Fruit fly (Drosophila melanogaster) whole organism, embryonic: Measurements from ENCODE around the gene PIG-Q.
A peak's percentile ranks its signal among the peaks of the same experiment; 100 is the strongest.

Experiments used
- Awh ChIP-seq: fragments of 200-800 bp; sonication (Bioruptor generic); IDR thresholded peaks from 2 replicates; pipeline ENCODE4, ENCODE4 v1.3.6; 2022; ENCODE audit warnings: missing biosample characterization, missing genetic modification characterization
- CG10147 ChIP-seq: fragments of 200-800 bp; sonication (Bioruptor generic); optimal IDR thresholded peaks from 2 replicates; lab custom pipeline; 2019; ENCODE audit warnings: missing biosample characterization, mild to moderate bottlenecking, missing genetic modification characterization, moderate library complexity
- CG10959 ChIP-seq: fragments of 200-800 bp; sonication (Bioruptor generic); IDR thresholded peaks from 2 replicates; pipeline ENCODE4 v1.3.6; 2022; ENCODE audit warnings: missing biosample characterization, missing genetic modification characterization
- CG12659 ChIP-seq: fragments of 200-800 bp; sonication (Bioruptor generic); optimal IDR thresholded peaks from 3 replicates; lab custom pipeline; 2017; ENCODE audit warnings: mild to moderate bottlenecking, missing biosample characterization, missing genetic modification reagents, missing genetic modification characterization
- CG12744 ChIP-seq: fragments of 200-800 bp; sonication (Bioruptor generic); optimal IDR thresholded peaks from 2 replicates; lab custom pipeline; 2016; ENCODE audit warnings: missing biosample characterization, missing genetic modification characterization
- CG12769 ChIP-seq: fragments of 200-800 bp; sonication (Bioruptor generic); optimal IDR thresholded peaks from 2 replicates; lab custom pipeline; 2019; ENCODE audit warnings: missing biosample characterization, mild to moderate bottlenecking, missing genetic modification characterization, moderate library complexity
- CG15073 ChIP-seq: fragments of 200-800 bp; sonication (Bioruptor generic); optimal IDR thresholded peaks from 2 replicates; lab custom pipeline; 2016; ENCODE audit warnings: missing biosample characterization, missing genetic modification characterization
- CG15269 ChIP-seq: fragments of 200-800 bp; sonication (Bioruptor generic); optimal IDR thresholded peaks from 2 replicates; lab custom pipeline; 2018; ENCODE audit warnings: missing biosample characterization, mild to moderate bottlenecking, missing genetic modification characterization, moderate library complexity
- CG15514 ChIP-seq: fragments of 200-800 bp; sonication (Bioruptor generic); optimal IDR thresholded peaks from 3 replicates; lab custom pipeline; 2017; ENCODE audit warnings: missing biosample characterization, missing genetic modification characterization, mild to moderate bottlenecking, moderate library complexity, missing genetic modification reagents
- CG16813 ChIP-seq: fragments of 200-800 bp; sonication (Bioruptor generic); IDR thresholded peaks from 3 replicates; pipeline ENCODE4 v1.3.6; 2022; ENCODE audit warnings: missing biosample characterization, missing genetic modification characterization; ENCODE audit not compliant: partially characterized antibody
- CG17361 ChIP-seq: fragments of 200-800 bp; sonication (Bioruptor generic); IDR thresholded peaks from 3 replicates; pipeline ENCODE4 v1.3.6; 2022; ENCODE audit warnings: missing biosample characterization, missing genetic modification characterization
- CG17568 ChIP-seq: fragments of 200-800 bp; sonication (Bioruptor generic); optimal IDR thresholded peaks from 2 replicates; lab custom pipeline; 2018; ENCODE audit warnings: missing biosample characterization, mild to moderate bottlenecking, missing genetic modification characterization, moderate library complexity
- CG17802 ChIP-seq: fragments of 200-800 bp; sonication (Bioruptor generic); optimal IDR thresholded peaks from 2 replicates; lab custom pipeline; 2018; ENCODE audit warnings: missing biosample characterization, mild to moderate bottlenecking, missing genetic modification characterization, moderate library complexity
- CG17829 ChIP-seq: fragments of 200-800 bp; optimal IDR thresholded peaks from 2 replicates; lab custom pipeline; 2019; ENCODE audit warnings: missing biosample characterization, mild to moderate bottlenecking, missing genetic modification characterization, moderate library complexity
- CG31441 ChIP-seq: fragments of 200-800 bp; sonication (Bioruptor generic); IDR thresholded peaks from 2 replicates; pipeline ENCODE4 v1.3.6; 2022; ENCODE audit warnings: missing biosample characterization, missing genetic modification characterization
- CG6254 ChIP-seq: fragments of 200-800 bp; sonication (Bioruptor generic); optimal IDR thresholded peaks from 3 replicates; lab custom pipeline; 2017; ENCODE audit warnings: mild to moderate bottlenecking, missing biosample characterization, missing genetic modification reagents, missing genetic modification characterization
- CG6272 ChIP-seq: fragments of 200-800 bp; sonication (Bioruptor generic); IDR thresholded peaks from 2 replicates; pipeline ENCODE4 v1.3.6; 2022; ENCODE audit warnings: missing biosample characterization, missing genetic modification characterization
- CG7745 ChIP-seq: fragments of 200-800 bp; sonication (Bioruptor generic); optimal IDR thresholded peaks from 2 replicates; lab custom pipeline; 2018; ENCODE audit warnings: missing biosample characterization, mild to moderate bottlenecking, missing genetic modification characterization, moderate library complexity
- CG7987 ChIP-seq: fragments of 200-800 bp; sonication (Bioruptor generic); optimal IDR thresholded peaks from 2 replicates; lab custom pipeline; 2018; ENCODE audit warnings: missing biosample characterization, mild to moderate bottlenecking, missing genetic modification characterization, moderate library complexity
- CG8388 ChIP-seq: fragments of 200-800 bp; sonication (Bioruptor generic); optimal IDR thresholded peaks from 2 replicates; lab custom pipeline; 2019; ENCODE audit warnings: missing biosample characterization, mild to moderate bottlenecking, missing genetic modification characterization, moderate library complexity
- CTCF ChIP-seq: fragments of 200-800 bp; sonication (Bioruptor generic); optimal IDR thresholded peaks from 2 replicates; lab custom pipeline; 2017; ENCODE audit warnings: missing biosample characterization, mild to moderate bottlenecking, missing genetic modification characterization, moderate library complexity
- Dek ChIP-seq: fragments of 200-800 bp; sonication (Bioruptor generic); optimal IDR thresholded peaks from 3 replicates; lab custom pipeline; 2019; ENCODE audit warnings: missing biosample characterization, mild to moderate bottlenecking, missing genetic modification characterization, moderate library complexity
- Hey ChIP-seq: fragments of 200-800 bp; sonication (Bioruptor generic); optimal IDR thresholded peaks from 3 replicates; lab custom pipeline; 2018; ENCODE audit warnings: missing biosample characterization, mild to moderate bottlenecking, missing genetic modification characterization
- Hr3 ChIP-seq: fragments of 200-800 bp; sonication (Bioruptor generic); optimal IDR thresholded peaks from 3 replicates; lab custom pipeline; 2016; ENCODE audit warnings: missing biosample characterization, missing genetic modification characterization
- Hr51 ChIP-seq, 2 experiments: fragments of 200-800 bp; sonication (Bioruptor generic); optimal IDR thresholded peaks; 2 replicates in 1 of 2; 3 replicates in 1 of 2; lab custom pipeline; 2016 to 2018; ENCODE audit warnings: missing biosample characterization in 2 of 2, missing genetic modification characterization in 2 of 2, mild to moderate bottlenecking in 1 of 2, moderate library complexity in 1 of 2
- NFAT ChIP-seq: fragments of 200-800 bp; sonication (Bioruptor generic); IDR thresholded peaks from 2 replicates; pipeline ENCODE4 v1.3.6; 2022; ENCODE audit warnings: missing biosample characterization, missing genetic modification characterization
- Nf-YC ChIP-seq: fragments of 200-800 bp; optimal IDR thresholded peaks from 3 replicates; lab custom pipeline; 2019; ENCODE audit warnings: missing biosample characterization, mild to moderate bottlenecking, missing genetic modification characterization, moderate library complexity
- PHDP ChIP-seq: fragments of 200-800 bp; sonication (Bioruptor generic); optimal IDR thresholded peaks from 3 replicates; lab custom pipeline; 2018; ENCODE audit warnings: missing biosample characterization, mild to moderate bottlenecking, missing genetic modification characterization, moderate library complexity
- Ptx1 ChIP-seq: fragments of 200-800 bp; sonication (Bioruptor generic); IDR thresholded peaks from 2 replicates; pipeline ENCODE4 v1.3.6; 2022; ENCODE audit warnings: missing biosample characterization, missing genetic modification characterization
- bcd ChIP-seq: fragments of 200-800 bp; sonication (Bioruptor generic); optimal IDR thresholded peaks from 2 replicates; lab custom pipeline; 2017; ENCODE audit warnings: missing biosample characterization, mild to moderate bottlenecking, missing genetic modification characterization
- bigmax ChIP-seq: fragments of 200-800 bp; sonication (Bioruptor generic); optimal IDR thresholded peaks from 2 replicates; lab custom pipeline; 2018; ENCODE audit warnings: missing biosample characterization, mild to moderate bottlenecking, missing genetic modification characterization
- chinmo ChIP-seq: fragments of 200-800 bp; sonication (Bioruptor generic); IDR thresholded peaks from 4 replicates; pipeline ENCODE4 v1.3.6; 2022; ENCODE audit warnings: missing biosample characterization, missing genetic modification characterization; ENCODE audit not compliant: partially characterized antibody
- crc ChIP-seq: fragments of 200-800 bp; sonication (Bioruptor generic); optimal IDR thresholded peaks from 2 replicates; lab custom pipeline; 2016; ENCODE audit warnings: missing biosample characterization, missing genetic modification characterization
- cwo ChIP-seq: fragments of 200-800 bp; sonication (Bioruptor generic); optimal IDR thresholded peaks from 3 replicates; lab custom pipeline; 2017; ENCODE audit warnings: missing biosample characterization, missing genetic modification characterization, mild to moderate bottlenecking, moderate library complexity, missing genetic modification reagents
- disco-r ChIP-seq: fragments of 200-800 bp; sonication (Bioruptor generic); optimal IDR thresholded peaks from 2 replicates; lab custom pipeline; 2016; ENCODE audit warnings: missing biosample characterization, missing genetic modification characterization
- dysf ChIP-seq: fragments of 200-800 bp; sonication (Bioruptor generic); IDR thresholded peaks from 3 replicates; pipeline ENCODE4 v1.3.6; 2022; ENCODE audit warnings: missing biosample characterization, missing genetic modification characterization
- eyg ChIP-seq: fragments of 200-800 bp; sonication (Bioruptor generic); optimal IDR thresholded peaks from 3 replicates; lab custom pipeline; 2016; ENCODE audit warnings: missing biosample characterization, missing genetic modification characterization
- jigr1 ChIP-seq: fragments of 200-800 bp; sonication (Bioruptor generic); IDR thresholded peaks from 3 replicates; pipeline ENCODE4 v1.3.6; 2022; ENCODE audit warnings: missing biosample characterization, missing genetic modification characterization
- ken ChIP-seq: fragments of 200-800 bp; sonication (Bioruptor generic); IDR thresholded peaks from 3 replicates; pipeline ENCODE4 v1.3.6; 2022; ENCODE audit warnings: missing biosample characterization, missing genetic modification characterization
- mam ChIP-seq: fragments of 200-800 bp; sonication (Bioruptor generic); optimal IDR thresholded peaks from 3 replicates; lab custom pipeline; 2016; ENCODE audit warnings: missing biosample characterization, missing genetic modification characterization
- nerfin-1 ChIP-seq: fragments of 200-800 bp; sonication (Bioruptor generic); optimal IDR thresholded peaks from 3 replicates; lab custom pipeline; 2019; ENCODE audit warnings: missing biosample characterization, mild to moderate bottlenecking, missing genetic modification characterization, moderate library complexity
- nom ChIP-seq: fragments of 200-800 bp; sonication (Bioruptor generic); optimal IDR thresholded peaks from 2 replicates; lab custom pipeline; 2017; ENCODE audit warnings: missing biosample characterization, missing genetic modification characterization, mild to moderate bottlenecking, moderate library complexity, missing genetic modification reagents
- ranshi ChIP-seq: fragments of 200-800 bp; sonication (Bioruptor generic); IDR thresholded peaks from 2 replicates; pipeline ENCODE4 v1.3.6; 2022; ENCODE audit warnings: missing biosample characterization, missing genetic modification characterization
- run ChIP-seq: fragments of 200-800 bp; sonication (Bioruptor generic); optimal IDR thresholded peaks from 3 replicates; lab custom pipeline; 2018; ENCODE audit warnings: missing biosample characterization, mild to moderate bottlenecking, missing genetic modification characterization
- seq ChIP-seq: fragments of 200-800 bp; sonication (Bioruptor generic); IDR thresholded peaks from 2 replicates; pipeline ENCODE4 v1.3.6; 2022; ENCODE audit warnings: missing biosample characterization, missing genetic modification characterization
- sisA ChIP-seq: fragments of 200-800 bp; sonication (Bioruptor generic); IDR thresholded peaks from 2 replicates; pipeline ENCODE4 v1.3.6; 2022; ENCODE audit warnings: missing biosample characterization, missing genetic modification characterization
- so ChIP-seq: fragments of 200-800 bp; sonication (Bioruptor generic); IDR thresholded peaks from 3 replicates; pipeline ENCODE4 v1.3.6; 2022; ENCODE audit warnings: missing biosample characterization, missing genetic modification characterization
- toy ChIP-seq: fragments of 200-800 bp; sonication (Bioruptor generic); IDR thresholded peaks from 2 replicates; pipeline ENCODE4 v1.3.6; 2022; ENCODE audit warnings: missing biosample characterization, missing genetic modification characterization
- unc-4 ChIP-seq: fragments of 200-800 bp; sonication (Bioruptor generic); IDR thresholded peaks from 2 replicates; pipeline ENCODE4 v1.3.6; 2022; ENCODE audit warnings: missing biosample characterization, missing genetic modification characterization; ENCODE audit not compliant: partially characterized antibody

The PIG-Q gene

DNA sequence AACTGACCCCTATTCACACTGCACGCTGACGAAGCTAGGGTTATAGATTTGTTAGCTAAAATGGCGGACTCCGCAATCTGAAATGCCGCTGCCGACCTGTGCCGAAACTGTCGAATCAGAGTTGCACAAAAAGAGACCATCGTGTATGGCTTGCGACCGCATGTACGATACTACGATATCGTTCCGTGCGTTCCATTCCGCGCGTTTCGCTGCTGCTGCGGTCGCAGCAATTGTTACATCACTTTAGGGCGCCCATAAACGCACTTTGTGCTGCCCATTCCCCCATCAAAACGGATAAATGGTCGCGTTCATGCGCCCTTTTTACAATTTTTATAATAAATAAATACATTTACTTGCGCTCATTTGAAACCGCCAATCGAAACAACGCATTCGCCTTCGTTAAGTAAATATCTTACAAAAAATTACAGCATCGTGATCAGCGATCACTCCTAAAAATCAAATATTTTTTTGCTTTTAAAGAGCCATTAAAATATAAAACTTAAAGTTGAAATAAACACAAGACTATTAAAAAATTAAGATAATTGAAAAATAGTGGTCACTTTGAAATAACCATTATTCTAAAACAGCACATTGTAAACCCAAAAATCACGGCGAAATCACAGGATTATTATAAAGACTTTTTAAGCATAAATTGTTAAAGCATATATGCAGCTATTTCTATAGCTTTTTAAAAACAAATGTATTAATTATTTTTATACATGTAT lies 38.6 kb upstream of the PIG-Q start, which contains the start of gene Cyp1 (continued):
- TF ChIP-seq Dek (tag; lab: Kevin White, UChicago) (no peak), CG6272 (GFP tag; lab: Robert Waterston, UW) (peak; percentile 52; the same call in 1 of the 2 replicates), NFAT (GFP tag; lab: Robert Waterston, UW) (peak; percentile 73; the same call in 1 of the 2 replicates), CG31441 (GFP tag; lab: Robert Waterston, UW) (peak; percentile 99), Awh (GFP tag; lab: Robert Waterston, UW) (0 out of 2 replicates have a peak, but pooled peaks have one; percentile 33), CG10147 (GFP tag; lab: Kevin White, UChicago) (no peak), CG12659 (GFP tag; lab: Kevin White, UChicago) (peak; percentile 60), CG7745 (tag; lab: Kevin White, UChicago) (no peak), Ptx1 (GFP tag; lab: Robert Waterston, UW) (0 out of 2 replicates have a peak, but pooled peaks have one; percentile 43), eyg (GFP tag; lab: Kevin White, UChicago) (no peak), Hr51 (GFP tag; optimal IDR thresholded peaks at IDR 0.05; lab: Kevin White, UChicago) (peak in 1 of 2 experiments; percentile 5), ken (peak; percentile 47; the same call in 1 of the 3 replicates), Nf-YC (tag; lab: Kevin White, UChicago) (no peak), CG17361 (peak; percentile 61), jigr1 (GFP tag; lab: Robert Waterston, UW) (0 out of 3 replicates have a peak, but pooled peaks have one; percentile 40), crc (no peak), Hey (tag; lab: Kevin White, UChicago) (no peak), run (tag; lab: Kevin White, UChicago) (no peak), unc-4 (GFP tag; lab: Robert Waterston, UW) (peak; percentile 68), CG17568 (GFP tag; lab: Kevin White, UChicago) (no peak), nerfin-1 (tag; lab: Kevin White, UChicago) (no peak), chinmo (peak; percentile 87), cwo (GFP tag; lab: Kevin White, UChicago) (no peak), ranshi (GFP tag; lab: Robert Waterston, UW) (peak; percentile 63), CG6254 (GFP tag; lab: Kevin White, UChicago) (no peak), PHDP (tag; lab: Kevin White, UChicago) (peak; percentile 4), CG17802 (peak; percentile 27), mam (peak; percentile 18), CG15073 (GFP tag; lab: Kevin White, UChicago) (no peak), CG15514 (GFP tag; lab: Kevin White, UChicago) (peak; percentile 88), so (GFP tag; lab: Robert Waterston, UW) (0 out of 3 replicates have a peak, but pooled peaks have one; percentile 30), CG16813 (GFP tag; lab: Robert Waterston, UW) (peak; percentile 80), CG8388 (GFP tag; lab: Kevin White, UChicago) (no peak), disco-r (GFP tag; lab: Kevin White, UChicago) (no peak), seq (GFP tag; lab: Robert Waterston, UW) (peak; percentile 63), CG15269 (tag; lab: Kevin White, UChicago) (peak; percentile 35), dysf (GFP tag; lab: Robert Waterston, UW) (peak; percentile 47; the same call in 2 of the 3 replicates), nom (peak; percentile 66), toy (GFP tag; lab: Robert Waterston, UW) (0 out of 2 replicates have a peak, but pooled peaks have one; percentile 8), sisA (GFP tag; lab: Robert Waterston, UW) (peak; percentile 36), CG10959 (GFP tag; lab: Robert Waterston, UW) (no peak), bigmax (peak; percentile 80), CG12769 (tag; lab: Kevin White, UChicago) (peak; percentile 14), CG12744 (GFP tag; lab: Kevin White, UChicago) (no peak), Hr3 (GFP tag; lab: Kevin White, UChicago) (peak; percentile 5), bcd (GFP tag; lab: Kevin White, UChicago) (peak; percentile 8), CG17829 (tag; lab: Kevin White, UChicago) (peak; percentile 11), CG7987 (GFP tag; lab: Kevin White, UChicago) (peak; percentile 20), CTCF (GFP tag; lab: Kevin White, UChicago) (no peak)
